Worm (Caenorhabditis elegans) whole organism, L4 larva: Measurements from ENCODE around the gene ZK354.6.

Source experiments
- F10B5.3 ChIP-seq: sonication (generic microtip); optimal IDR thresholded peaks from 2 replicates; lab custom pipeline; 2016; ENCODE audit warnings: mild to moderate bottlenecking, missing genetic modification characterization, missing compliant biosample characterization
- F26F4.8 ChIP-seq: fragments of 200-800 bp; sonication (Bioruptor generic); conservative IDR thresholded peaks from 2 replicates; pipeline ENCODE4 v1.3.6; 2022; ENCODE audit warnings: missing genetic modification characterization, missing compliant biosample characterization
- T26A8.4 ChIP-seq: fragments of 200-800 bp; sonication (Bioruptor generic); IDR thresholded peaks from 2 replicates; pipeline ENCODE4 v1.3.6; 2022; ENCODE audit warnings: missing genetic modification characterization, missing compliant biosample characterization
- Y105C5A.15 ChIP-seq: fragments of 200-800 bp; sonication (Bioruptor generic); IDR thresholded peaks from 2 replicates; pipeline ENCODE4 v1.3.6; 2022; ENCODE audit warnings: missing genetic modification characterization, missing compliant biosample characterization
- Y75B8A.6 ChIP-seq: fragments of 200-800 bp; sonication (Bioruptor generic); IDR thresholded peaks from 2 replicates; pipeline ENCODE4 v1.3.6; 2022; ENCODE audit warnings: missing genetic modification reagents, missing genetic modification characterization, missing compliant biosample characterization
- ZK337.2 ChIP-seq: fragments of 200-800 bp; sonication (Bioruptor generic); IDR thresholded peaks from 2 replicates; pipeline ENCODE4 v1.3.6; 2022; ENCODE audit warnings: missing genetic modification reagents, missing genetic modification characterization, missing compliant biosample characterization
- aha-1 ChIP-seq: fragments of 150-350 bp; peaks from one replicate; lab custom pipeline; 2014; ENCODE audit warnings: missing biosample characterization, missing genetic modification characterization
- aly-2 ChIP-seq: sonication (generic microtip); optimal IDR thresholded peaks from 2 replicates; lab custom pipeline; 2018; ENCODE audit warnings: missing biosample characterization, missing genetic modification characterization
- arid-1 ChIP-seq: fragments of 200-800 bp; sonication (Bioruptor generic); conservative IDR thresholded peaks from 2 replicates; pipeline ENCODE4 v1.3.6; 2022; ENCODE audit warnings: missing genetic modification reagents, missing genetic modification characterization, missing compliant biosample characterization
- ceh-20 ChIP-seq: fragments of 200-800 bp; sonication (Bioruptor generic); IDR thresholded peaks from 2 replicates; pipeline ENCODE4 v1.3.6; 2022; ENCODE audit warnings: missing genetic modification reagents, missing genetic modification characterization, missing compliant biosample characterization
- ceh-44 ChIP-seq: fragments of 200-800 bp; sonication (Bioruptor generic); IDR thresholded peaks from 2 replicates; pipeline ENCODE4 v1.3.6; 2022; ENCODE audit warnings: missing genetic modification reagents, missing genetic modification characterization, missing compliant biosample characterization
- daf-16 ChIP-seq, 3 experiments: sonication (generic microtip); optimal IDR thresholded peaks; 2 replicates each; lab custom pipeline; 2016 to 2017; ENCODE audit warnings: missing genetic modification characterization in 3 of 3, missing genetic modification reagents in 3 of 3, mild to moderate bottlenecking in 2 of 3, missing compliant biosample characterization in 2 of 3, missing biosample characterization in 1 of 3, moderate library complexity in 1 of 3
- daf-8 ChIP-seq: fragments of 200-800 bp; sonication (Bioruptor generic); IDR thresholded peaks from 2 replicates; pipeline ENCODE4 v1.3.6; 2022; ENCODE audit warnings: missing genetic modification characterization, missing compliant biosample characterization
- dmd-6 ChIP-seq: fragments of 200-800 bp; sonication (Bioruptor generic); IDR thresholded peaks from 2 replicates; pipeline ENCODE4 v1.3.6; 2022; ENCODE audit warnings: missing genetic modification reagents, missing genetic modification characterization, missing compliant biosample characterization
- dmd-9 ChIP-seq: fragments of 200-800 bp; sonication (Bioruptor generic); IDR thresholded peaks from 2 replicates; pipeline ENCODE4 v1.3.6; 2022; ENCODE audit warnings: missing genetic modification reagents, missing genetic modification characterization, missing compliant biosample characterization
- dpl-1 ChIP-seq: fragments of 150-350 bp; optimal IDR thresholded peaks from 2 replicates; lab custom pipeline; 2014; ENCODE audit warnings: missing biosample characterization, missing genetic modification reagents, missing genetic modification characterization
- duxl-1 ChIP-seq: sonication (generic microtip); optimal IDR thresholded peaks from 2 replicates; lab custom pipeline; 2016; ENCODE audit warnings: mild to moderate bottlenecking, missing genetic modification characterization, moderate library complexity, missing compliant biosample characterization; ENCODE audit not compliant: poor library complexity
- dve-1 ChIP-seq: sonication (generic microtip); optimal IDR thresholded peaks from 2 replicates; lab custom pipeline; 2017; ENCODE audit warnings: antibody characterized with exemption, mild to moderate bottlenecking, missing genetic modification characterization, missing compliant biosample characterization; ENCODE audit not compliant: insufficient read depth
- hif-1 ChIP-seq, 2 experiments: sonication (generic microtip); optimal IDR thresholded peaks; 2 replicates each; lab custom pipeline; 2016 to 2017; ENCODE audit warnings: missing compliant biosample characterization in 2 of 2, missing genetic modification characterization in 2 of 2, missing genetic modification reagents in 2 of 2, missing genotype in 2 of 2, mild to moderate bottlenecking in 1 of 2
- hlh-11 ChIP-seq: fragments of 200-800 bp; sonication (Bioruptor generic); optimal IDR thresholded peaks from 2 replicates; lab custom pipeline; 2018; ENCODE audit warnings: mild to moderate bottlenecking, missing genetic modification characterization, missing compliant biosample characterization
- hlh-30 ChIP-seq: sonication (generic microtip); optimal IDR thresholded peaks from 2 replicates; lab custom pipeline; 2017; ENCODE audit warnings: antibody characterized with exemption, mild to moderate bottlenecking, missing genetic modification characterization, missing compliant biosample characterization; ENCODE audit not compliant: insufficient read depth
- hmg-1.1 ChIP-seq: fragments of 200-800 bp; sonication (Bioruptor generic); IDR thresholded peaks from 2 replicates; pipeline ENCODE4 v1.3.6; 2022; ENCODE audit warnings: missing genetic modification reagents, missing genetic modification characterization, missing compliant biosample characterization
- lin-38 ChIP-seq: fragments of 200-800 bp; sonication (Bioruptor generic); IDR thresholded peaks from 2 replicates; pipeline ENCODE4 v1.3.6; 2022; ENCODE audit warnings: missing genetic modification reagents, missing genetic modification characterization, missing compliant biosample characterization
- madf-5 ChIP-seq, 2 experiments: fragments of 200-800 bp; sonication (Bioruptor generic); IDR thresholded peaks; 2 replicates each; pipeline ENCODE4 v1.3.6; 2022; ENCODE audit warnings: missing compliant biosample characterization in 2 of 2, missing genetic modification characterization in 2 of 2
- mdl-1 ChIP-seq, 2 experiments: fragments of 150-350 bp in 1 of 2; sonication (generic microtip) in 1 of 2; optimal IDR thresholded peaks; 2 replicates each; lab custom pipeline; 2014 to 2017; ENCODE audit warnings: missing biosample characterization in 2 of 2, missing genetic modification characterization in 2 of 2
- mdt-29 ChIP-seq: fragments of 200-800 bp; sonication (Bioruptor generic); IDR thresholded peaks from 2 replicates; pipeline ENCODE4 v1.3.6; 2022; ENCODE audit warnings: missing genetic modification reagents, missing genetic modification characterization, missing compliant biosample characterization
- nhr-102 ChIP-seq: sonication (generic microtip); optimal IDR thresholded peaks from 2 replicates; lab custom pipeline; 2016; ENCODE audit warnings: mild to moderate bottlenecking, missing genetic modification characterization, moderate library complexity, missing compliant biosample characterization
- nhr-28 ChIP-seq: fragments of 150-350 bp; optimal IDR thresholded peaks from 2 replicates; lab custom pipeline; 2014; ENCODE audit warnings: missing biosample characterization, missing genetic modification characterization
- nhr-6 ChIP-seq: fragments of 150-350 bp; optimal IDR thresholded peaks from 2 replicates; lab custom pipeline; 2014; ENCODE audit warnings: missing biosample characterization, missing genetic modification characterization
- pha-4 ChIP-seq, 2 experiments: fragments of 150-350 bp in 1 of 2; fragments of 200-800 bp in 1 of 2; sonication (Bioruptor generic) in 1 of 2; IDR thresholded peaks in 1 of 2; optimal IDR thresholded peaks in 1 of 2; 2 replicates each; pipeline versions ENCODE4 v1.3.6 to Lab custom; 2014 to 2022; ENCODE audit warnings: missing genetic modification characterization in 2 of 2, missing genetic modification reagents in 2 of 2, missing biosample characterization in 1 of 2, missing compliant biosample characterization in 1 of 2
- skn-1 ChIP-seq: fragments of 150-350 bp; optimal IDR thresholded peaks from 2 replicates; lab custom pipeline; 2014; ENCODE audit warnings: missing biosample characterization, missing genetic modification characterization
- snpc-1.2 ChIP-seq: fragments of 200-800 bp; sonication (Bioruptor generic); IDR thresholded peaks from 2 replicates; pipeline ENCODE4 v1.3.6; 2022; ENCODE audit warnings: missing genetic modification reagents, missing genetic modification characterization, missing compliant biosample characterization
- tag-97 ChIP-seq: fragments of 200-800 bp; sonication (Bioruptor generic); IDR thresholded peaks from 2 replicates; pipeline ENCODE4 v1.3.6; 2022; ENCODE audit warnings: missing genetic modification characterization, missing compliant biosample characterization
- unc-62 ChIP-seq, 3 experiments: fragments of 150-350 bp in 1 of 3; sonication (generic microtip); optimal IDR thresholded peaks in 2 of 3; peaks in 1 of 3; 1 replicate in 1 of 3; 2 replicates in 2 of 3; lab custom pipeline; 2014 to 2017; ENCODE audit warnings: missing biosample characterization in 3 of 3, missing genetic modification characterization in 3 of 3, missing genetic modification reagents in 3 of 3, missing genotype in 1 of 3
- zag-1 ChIP-seq: fragments of 150-350 bp; optimal IDR thresholded peaks from 2 replicates; lab custom pipeline; 2014; ENCODE audit warnings: missing biosample characterization, missing genetic modification characterization
- zfp-2 ChIP-seq: sonication (generic microtip); optimal IDR thresholded peaks from 2 replicates; lab custom pipeline; 2016; ENCODE audit warnings: mild to moderate bottlenecking, missing genetic modification characterization, missing compliant biosample characterization

The ZK354.6 gene

ce11 chrIV:5297436-5298012 is at the start of gene ZK354.6, which contains the start of gene msp-113:
Gene ZK354.6 (minus strand): TSS chrIV:5297536.
Gene msp-113 (plus strand): TSS chrIV:5297962.
- TF ChIP-seq duxl-1 (tag; lab: Kevin White, UChicago) (no peak), nhr-6 (tag; lab: Kevin White, UChicago) (no peak), unc-62 (GFP tag; optimal IDR thresholded peaks at IDR 0.05 in 1 of 2; lab: Kevin White, UChicago) (peak in 1 of 2 experiments; percentile 27), unc-62 (tag; optimal IDR thresholded peaks at IDR 0.05; lab: Kevin White, UChicago) (no peak)

ce11 chrIV:5344168-5344567 is 46.8 kb upstream of the ZK354.6 start:
- TF ChIP-seq nhr-102 (tag; lab: Kevin White, UChicago) (peak; percentile 4), aha-1 (tag; lab: Kevin White, UChicago) (peak; percentile 87), dve-1 (tag; lab: Kevin White, UChicago) (peak; percentile 63), hlh-30 (tag; lab: Kevin White, UChicago) (peak; percentile 54), Y75B8A.6 (0 out of 2 replicates have a peak, but pooled peaks have one; percentile 48), mdt-29 (no peak), skn-1 (tag; lab: Kevin White, UChicago) (no peak), tag-97 (GFP tag; lab: Robert Waterston, UW) (no peak), nhr-6 (tag; lab: Kevin White, UChicago) (peak; percentile 5), pha-4 (GFP tag; IDR thresholded peaks at IDR 0.05; lab: Robert Waterston, UW) (peak; percentile 56; the same call in 1 of the 2 replicates), pha-4 (tag; optimal IDR thresholded peaks at IDR 0.05; lab: Kevin White, UChicago) (no peak), daf-16 (GFP tag; optimal IDR thresholded peaks at IDR 0.05; lab: Kevin White, UChicago) (peak in 1 of 2 experiments; percentile 19), daf-16 (tag; optimal IDR thresholded peaks at IDR 0.05; lab: Kevin White, UChicago) (peak; percentile 55), ceh-44 (GFP tag; lab: Robert Waterston, UW) (peak; percentile 64; the same call in 1 of the 2 replicates), snpc-1.2 (GFP tag; lab: Robert Waterston, UW) (peak; percentile 95), dmd-6 (GFP tag; lab: Robert Waterston, UW) (peak; percentile 57), arid-1 (GFP tag; lab: Robert Waterston, UW) (peak; percentile 53; the same call in 1 of the 2 replicates), madf-5 (GFP tag; IDR thresholded peaks at IDR 0.05; lab: Robert Waterston, UW) (no peak), T26A8.4 (GFP tag; lab: Robert Waterston, UW) (0 out of 2 replicates have a peak, but pooled peaks have one; percentile 29), lin-38 (peak; percentile 54), unc-62 (GFP tag; optimal IDR thresholded peaks at IDR 0.05 in 1 of 2; lab: Kevin White, UChicago) (peak in 1 of 2 experiments; percentile 53), unc-62 (tag; optimal IDR thresholded peaks at IDR 0.05; lab: Kevin White, UChicago) (no peak)

ce11 chrIV:5339255-5339654 is 41.9 kb upstream of the ZK354.6 start, which contains the start of gene Y4C6B.2:
Gene Y4C6B.2 (plus strand): TSS chrIV:5339574.
- TF ChIP-seq F10B5.3 (tag; lab: Kevin White, UChicago): no peak
- peak; percentile 12 for TF ChIP-seq dve-1 (tag; lab: Kevin White, UChicago)
- TF ChIP-seq unc-62 (GFP tag; optimal IDR thresholded peaks at IDR 0.05 in 1 of 2; lab: Kevin White, UChicago): peak in 1 of 2 experiments; percentile 13
- no peak for TF ChIP-seq unc-62 (tag; optimal IDR thresholded peaks at IDR 0.05; lab: Kevin White, UChicago)
- no peak for TF ChIP-seq daf-8 (GFP tag; lab: Robert Waterston, UW)
- peak; percentile 33 for TF ChIP-seq nhr-28 (tag; lab: Kevin White, UChicago)

- TF ChIP-seq dmd-9 (GFP tag; lab: Robert Waterston, UW) (no peak), ceh-44 (GFP tag; lab: Robert Waterston, UW) (no peak), Y105C5A.15 (GFP tag; lab: Robert Waterston, UW) (no peak), mdl-1 (tag; optimal IDR thresholded peaks at IDR 0.05; lab: Kevin White, UChicago) (peak in 1 of 2 experiments; percentile 18), aha-1 (tag; lab: Kevin White, UChicago) (peak; percentile 88), skn-1 (tag; lab: Kevin White, UChicago) (no peak), hlh-30 (tag; lab: Kevin White, UChicago) (peak; percentile 57), dve-1 (tag; lab: Kevin White, UChicago) (no peak)
Measured at ce11 chrIV:5337649-5338048, 40.3 kb upstream of the ZK354.6 start.

- peak; percentile 4 for TF ChIP-seq dpl-1 (GFP tag; lab: Kevin White, UChicago)
- TF ChIP-seq hif-1 (tag; optimal IDR thresholded peaks at IDR 0.05; lab: Kevin White, UChicago): peak in 1 of 2 experiments; percentile 34
- TF ChIP-seq T26A8.4 (GFP tag; lab: Robert Waterston, UW): peak; percentile 70; the same call in 1 of the 2 replicates
- no peak for TF ChIP-seq zfp-2 (tag; lab: Kevin White, UChicago)
- peak; percentile 83 for TF ChIP-seq hmg-1.1 (GFP tag; lab: Robert Waterston, UW)
- TF ChIP-seq daf-16 (GFP tag; optimal IDR thresholded peaks at IDR 0.05; lab: Kevin White, UChicago): peak; percentile 6 to 34
- peak; percentile 50 for TF ChIP-seq daf-16 (tag; optimal IDR thresholded peaks at IDR 0.05; lab: Kevin White, UChicago)
- no peak for TF ChIP-seq aly-2 (tag; lab: Kevin White, UChicago)
- TF ChIP-seq nhr-102 (tag; lab: Kevin White, UChicago): peak; percentile 18
- peak; percentile 49 for TF ChIP-seq hlh-11 (tag; lab: Kevin White, UChicago)
- 0 out of 2 replicates have a peak, but pooled peaks have one; percentile 67 for TF ChIP-seq ceh-20 (GFP tag; lab: Robert Waterston, UW)
- TF ChIP-seq F26F4.8: no peak
- TF ChIP-seq zag-1 (tag; lab: Kevin White, UChicago): no peak
- TF ChIP-seq ZK337.2: peak; percentile 71
Measured at ce11 chrIV:5334518-5334917, 37.2 kb upstream of the ZK354.6 start.
